Fruit fly (Drosophila melanogaster): ENCODE data around the gene CG2061.

CG2061 gene

DNA sequence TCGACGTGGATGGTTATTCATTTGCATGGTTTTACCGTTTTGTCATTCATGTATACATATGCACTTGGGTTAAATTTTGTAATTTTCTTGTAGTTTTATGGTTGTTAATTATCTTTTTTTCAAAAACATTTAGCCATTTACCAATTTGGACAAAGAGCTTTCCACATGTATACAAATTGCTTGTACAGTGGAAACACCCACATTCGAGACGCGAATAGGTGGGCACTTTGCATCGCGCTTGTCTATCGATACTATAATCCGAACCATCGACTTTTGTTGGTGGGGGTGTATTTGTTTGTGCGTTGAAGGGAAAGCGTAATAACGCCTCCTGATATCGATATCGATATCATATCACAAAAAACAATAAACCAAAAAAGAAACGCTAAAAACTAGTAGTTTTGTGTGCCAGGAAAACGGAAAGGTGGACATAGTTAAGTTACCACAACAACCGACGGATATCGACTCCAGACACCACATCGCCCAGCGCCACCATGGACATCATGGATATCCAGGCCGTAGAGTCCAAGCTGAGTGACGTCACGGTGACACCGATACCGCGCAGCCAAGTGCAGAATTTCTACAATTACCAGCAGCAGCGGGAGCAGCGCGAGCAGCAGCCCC, 45.4 kb downstream of the CG2061 start, which contains the start of gene CDK2AP1 (continued):
- no peak for TF ChIP-seq CG3847 (GFP tag; IDR thresholded peaks at IDR 0.05)
- no peak for TF ChIP-seq p53 (GFP tag; optimal IDR thresholded peaks at IDR 0.05)
- peak; percentile 8 for TF ChIP-seq Blimp-1 (GFP tag; optimal IDR thresholded peaks at IDR 0.05)
- TF ChIP-seq CG4854 (GFP tag; optimal IDR thresholded peaks at IDR 0.05) = no peak
- no peak; the same call in 2 of the 3 replicates for TF ChIP-seq Doc3 (GFP tag; IDR thresholded peaks at IDR 0.05; ENCODE audit: partially characterized antibody)
- TF ChIP-seq CG12659 (GFP tag; optimal IDR thresholded peaks at IDR 0.05) = peak; percentile 50
- TF ChIP-seq H15 (GFP tag; IDR thresholded peaks at IDR 0.05) = no peak
- TF ChIP-seq ash1 (GFP tag; optimal IDR thresholded peaks at IDR 0.05) = no peak
- TF ChIP-seq pum (GFP tag; optimal IDR thresholded peaks at IDR 0.05) = peak; percentile 22
- peak in 1 of 2 experiments; percentile 71 for TF ChIP-seq tll (GFP tag; optimal IDR thresholded peaks at IDR 0.05)
- TF ChIP-seq Hsf (GFP tag; optimal IDR thresholded peaks at IDR 0.05) = peak; percentile 35
- TF ChIP-seq lab (GFP tag; optimal IDR thresholded peaks at IDR 0.05) = no peak
- TF ChIP-seq Lhr (GFP tag; optimal IDR thresholded peaks at IDR 0.05) = peak; percentile 3
- TF ChIP-seq CG34376 (GFP tag; optimal IDR thresholded peaks at IDR 0.05) = no peak
- TF ChIP-seq Meics (GFP tag; optimal IDR thresholded peaks at IDR 0.05) = peak; percentile 0
- TF ChIP-seq cg (GFP tag; optimal IDR thresholded peaks at IDR 0.05) = no peak
- TF ChIP-seq Gug (GFP tag; IDR thresholded peaks at IDR 0.05) = no peak
- peak; percentile 78 for TF ChIP-seq CG2116 (GFP tag; optimal IDR thresholded peaks at IDR 0.05)
- peak; percentile 89 for TF ChIP-seq Dref (GFP tag; IDR thresholded peaks at IDR 0.05)
- TF ChIP-seq CG12219 (GFP tag; optimal IDR thresholded peaks at IDR 0.05) = no peak
- no peak for TF ChIP-seq org-1 (GFP tag; optimal IDR thresholded peaks at IDR 0.05)
- no peak for TF ChIP-seq sens-2 (GFP tag; IDR thresholded peaks at IDR 0.05)
- TF ChIP-seq tap (tag; optimal IDR thresholded peaks at IDR 0.05) = no peak
- peak; percentile 33 for TF ChIP-seq grau (tag; optimal IDR thresholded peaks at IDR 0.05)
- TF ChIP-seq gcm2 (GFP tag; optimal IDR thresholded peaks at IDR 0.05) = no peak
- TF ChIP-seq wdn (GFP tag; IDR thresholded peaks at IDR 0.05) = no peak
- TF ChIP-seq oc (tag; optimal IDR thresholded peaks at IDR 0.05) = peak; percentile 66
- no peak for TF ChIP-seq jing (GFP tag; optimal IDR thresholded peaks at IDR 0.05)
- TF ChIP-seq odd (GFP tag; optimal IDR thresholded peaks at IDR 0.05) = no peak
- TF ChIP-seq peb (GFP tag; IDR thresholded peaks at IDR 0.05) = no peak
- no peak for TF ChIP-seq CG10431 (GFP tag; optimal IDR thresholded peaks at IDR 0.05)
- TF ChIP-seq eve (GFP tag; optimal IDR thresholded peaks at IDR 0.05) = no peak
- TF ChIP-seq Hmr (GFP tag; optimal IDR thresholded peaks at IDR 0.05) = peak; percentile 10
- peak; percentile 27 for TF ChIP-seq tin (GFP tag; optimal IDR thresholded peaks at IDR 0.05)
- no peak for TF ChIP-seq wor (GFP tag; IDR thresholded peaks at IDR 0.05)
- peak; percentile 96 for TF ChIP-seq ssp (GFP tag; IDR thresholded peaks at IDR 0.05)
- no peak for TF ChIP-seq CG6175 (GFP tag; IDR thresholded peaks at IDR 0.05)
- no peak for TF ChIP-seq gt (GFP tag; IDR thresholded peaks at IDR 0.05)
- TF ChIP-seq mam (GFP tag; optimal IDR thresholded peaks at IDR 0.05) = peak; percentile 60
- no peak for TF ChIP-seq CG11696 (GFP tag; IDR thresholded peaks at IDR 0.05)
- TF ChIP-seq Hr78 (GFP tag; optimal IDR thresholded peaks at IDR 0.05) = no peak
- peak in 1 of 2 experiments; percentile 55 for TF ChIP-seq Dfd (GFP tag; optimal IDR thresholded peaks at IDR 0.05)
- TF ChIP-seq CG4328 (GFP tag; optimal IDR thresholded peaks at IDR 0.05) = no peak
- TF ChIP-seq cad (GFP tag; optimal IDR thresholded peaks at IDR 0.05) = no peak
- TF ChIP-seq bab2 (GFP tag; optimal IDR thresholded peaks at IDR 0.05) = peak; percentile 18
- TF ChIP-seq C15 (GFP tag; IDR thresholded peaks at IDR 0.05) = no peak
- peak; percentile 70 for TF ChIP-seq Bgb (GFP tag; IDR thresholded peaks at IDR 0.05; ENCODE audit: partially characterized antibody)
- TF ChIP-seq CHES-1-like (GFP tag; optimal IDR thresholded peaks at IDR 0.05) = peak; percentile 13
- peak; percentile 21 for TF ChIP-seq emc (GFP tag; optimal IDR thresholded peaks at IDR 0.05)
- no peak for TF ChIP-seq CG5180 (GFP tag; optimal IDR thresholded peaks at IDR 0.05)

All from whole organism, embryonic.